Worm (Caenorhabditis elegans): ENCODE data around the gene spe-26.

DNA sequence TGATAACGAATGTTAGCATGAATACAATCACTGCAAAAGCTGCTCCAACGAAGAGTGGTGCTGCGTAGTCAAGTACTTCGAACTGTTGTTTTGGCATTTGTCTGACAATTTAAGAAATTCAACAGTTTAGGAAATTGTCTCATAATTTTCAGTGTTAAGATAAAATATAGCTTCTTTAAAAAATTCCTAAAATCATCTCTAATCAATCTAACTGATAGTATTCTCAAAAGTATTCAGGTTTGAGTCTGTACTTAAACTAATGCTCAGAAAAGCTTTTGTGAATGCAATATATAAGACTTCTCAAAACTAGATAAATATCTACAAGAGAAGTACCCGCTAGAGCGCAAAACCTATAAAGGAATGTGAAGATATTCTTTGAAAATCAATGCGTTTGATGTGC, 3.1 kb upstream of the spe-26 start, which contains the start of gene R10H10.4:
- no peak for TF ChIP-seq nhr-25 (tag; optimal IDR thresholded peaks at IDR 0.05)
- TF ChIP-seq nhr-237 (tag; optimal IDR thresholded peaks at IDR 0.05): no peak
- TF ChIP-seq lin-39 (tag; optimal IDR thresholded peaks at IDR 0.05): no peak
- no peak for TF ChIP-seq nhr-11 (tag; optimal IDR thresholded peaks at IDR 0.05)
- TF ChIP-seq ztf-11 (tag; optimal IDR thresholded peaks at IDR 0.05): no peak
- TF ChIP-seq unc-62 (GFP tag; optimal IDR thresholded peaks at IDR 0.05): no peak
